Worm (Caenorhabditis elegans) whole organism, L1 larva: ENCODE results near the gene ZK1240.3.

Source experiments
- blmp-1 ChIP-seq: fragments of 150-350 bp; optimal IDR thresholded peaks from 2 replicates; lab custom pipeline; 2014; ENCODE audit warnings: missing biosample characterization, missing genetic modification characterization
- elt-2 ChIP-seq: sonication (generic microtip); optimal IDR thresholded peaks from 2 replicates; lab custom pipeline; 2016; ENCODE audit warnings: missing genetic modification characterization, mild to moderate bottlenecking, inconsistent platforms, missing compliant biosample characterization, missing genetic modification reagents
- ztf-4 ChIP-seq: fragments of 150-350 bp; optimal IDR thresholded peaks from 2 replicates; lab custom pipeline; 2014; ENCODE audit warnings: missing biosample characterization, missing genetic modification characterization

ce11 chrII:2295817-2296315, 24.3 kb upstream of the ZK1240.3 start, which contains the start of gene fbxc-25:
- TF ChIP-seq blmp-1 (tag; lab: Kevin White, UChicago) (no peak), ztf-4 (tag; lab: Kevin White, UChicago) (no peak), elt-2 (tag; lab: Kevin White, UChicago) (no peak)
